Fruit fly (Drosophila melanogaster): Measurements from ENCODE around the gene S-Lap1.

S-Lap1 gene

dm6 chr3L:8666098-8666497, 49.1 kb downstream of the S-Lap1 start:
- TF ChIP-seq Myc (optimal IDR thresholded peaks at IDR 0.05) (no peak), Sin3A (optimal IDR thresholded peaks at IDR 0.05) (no peak), psq (optimal IDR thresholded peaks at IDR 0.05) (no peak), ttk (optimal IDR thresholded peaks at IDR 0.05) (no peak), h (optimal IDR thresholded peaks at IDR 0.05) (no peak), insv (optimal IDR thresholded peaks at IDR 0.05) (no peak)

- TF ChIP-seq ttk (optimal IDR thresholded peaks at IDR 0.05) (no peak), h (optimal IDR thresholded peaks at IDR 0.05) (no peak), insv (optimal IDR thresholded peaks at IDR 0.05) (no peak), Myc (optimal IDR thresholded peaks at IDR 0.05) (no peak), psq (optimal IDR thresholded peaks at IDR 0.05) (no peak), Sin3A (optimal IDR thresholded peaks at IDR 0.05) (no peak)
Measured at dm6 chr3L:8667809-8668593, 51.0 kb downstream of the S-Lap1 start.

Measured in Kc167 (cell line).